Worm (Caenorhabditis elegans): ENCODE results near the gene ech-4.

- no peak for TF ChIP-seq dao-5 (tag; optimal IDR thresholded peaks at IDR 0.05)
- no peak for TF ChIP-seq him-1 (tag; optimal IDR thresholded peaks at IDR 0.05)
These were observed at the start of gene ech-4 for ce11 chrII:10820679-10821078.
